Fruit fly (Drosophila melanogaster) Kc167 (cell line): Measurements from ENCODE around the gene CG31360.

Experiments
- Myc ChIP-seq: fragments of >200 bp; optimal IDR thresholded peaks from 2 replicates; lab custom pipeline; 2017; ENCODE audit warnings: missing external identifiers
- Sin3A ChIP-seq: fragments of >200 bp; optimal IDR thresholded peaks from 2 replicates; lab custom pipeline; 2018; ENCODE audit warnings: missing external identifiers
- h ChIP-seq: fragments of >200 bp; optimal IDR thresholded peaks from 3 replicates; lab custom pipeline; 2018; ENCODE audit warnings: missing external identifiers
- insv ChIP-seq: fragments of >200 bp; optimal IDR thresholded peaks from 3 replicates; lab custom pipeline; 2018; ENCODE audit warnings: missing external identifiers
- psq ChIP-seq: fragments of >200 bp; optimal IDR thresholded peaks from 2 replicates; lab custom pipeline; 2017; ENCODE audit warnings: missing external identifiers
- ttk ChIP-seq: sonication (Bioruptor generic); optimal IDR thresholded peaks from 2 replicates; lab custom pipeline; 2017; ENCODE audit warnings: missing external identifiers

The CG31360 gene

DNA sequence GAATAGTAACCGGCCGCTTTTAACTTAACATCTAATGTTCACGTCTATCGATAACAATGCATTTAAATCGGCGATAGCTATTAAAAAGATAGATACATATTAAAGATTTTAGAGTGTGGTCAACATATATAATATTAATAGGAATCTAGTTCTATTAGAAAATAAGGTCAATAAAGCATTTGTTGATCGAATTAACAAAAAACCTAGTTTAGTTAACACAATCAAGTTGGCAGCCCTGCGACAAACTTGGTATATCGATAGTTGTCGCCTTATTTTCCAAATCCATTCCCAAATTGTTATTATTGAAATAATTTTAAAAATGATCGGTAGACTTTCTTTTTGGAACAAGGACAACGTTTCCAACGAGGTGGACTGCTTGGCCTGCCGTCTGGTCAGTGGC lies at the start of gene CG31360, which contains the start of gene CG31251:
Gene CG31360, plus strand, starts transcription at position 244 of the 400 bp plus-strand sequence.
Gene CG31251, minus strand, starts transcription at position 62 of the 400 bp plus-strand sequence.
- no peak for TF ChIP-seq ttk (lab: Kevin White, UChicago)
- TF ChIP-seq h (lab: Kevin White, UChicago) = no peak
- TF ChIP-seq Sin3A = no peak
- TF ChIP-seq psq = no peak
- TF ChIP-seq Myc = no peak
- TF ChIP-seq insv (lab: Kevin White, UChicago) = no peak

DNA sequence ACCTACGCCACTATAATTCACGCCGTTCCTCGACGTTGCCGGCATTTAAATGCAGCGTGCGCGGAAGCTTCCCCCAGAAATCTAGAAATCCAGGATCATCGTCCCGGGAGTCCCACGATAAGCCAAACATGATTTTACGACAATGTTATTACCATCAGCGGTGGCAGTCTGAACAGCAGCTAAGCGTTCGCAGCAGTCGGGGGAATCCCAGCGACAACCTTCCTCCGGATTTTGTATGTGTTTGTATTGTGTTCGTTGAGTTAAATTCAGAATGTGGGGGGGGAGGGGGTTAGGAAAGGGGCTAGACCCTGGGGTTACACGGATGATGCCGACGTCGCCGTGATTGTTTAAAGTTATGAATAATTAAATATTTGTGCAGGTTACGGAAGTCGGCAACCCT lies 40.9 kb upstream of the CG31360 start:
- no peak for TF ChIP-seq ttk (lab: Kevin White, UChicago)
- TF ChIP-seq insv (lab: Kevin White, UChicago) = no peak
- TF ChIP-seq psq = no peak
- no peak for TF ChIP-seq Myc
- TF ChIP-seq h (lab: Kevin White, UChicago) = no peak
- no peak for TF ChIP-seq Sin3A

DNA sequence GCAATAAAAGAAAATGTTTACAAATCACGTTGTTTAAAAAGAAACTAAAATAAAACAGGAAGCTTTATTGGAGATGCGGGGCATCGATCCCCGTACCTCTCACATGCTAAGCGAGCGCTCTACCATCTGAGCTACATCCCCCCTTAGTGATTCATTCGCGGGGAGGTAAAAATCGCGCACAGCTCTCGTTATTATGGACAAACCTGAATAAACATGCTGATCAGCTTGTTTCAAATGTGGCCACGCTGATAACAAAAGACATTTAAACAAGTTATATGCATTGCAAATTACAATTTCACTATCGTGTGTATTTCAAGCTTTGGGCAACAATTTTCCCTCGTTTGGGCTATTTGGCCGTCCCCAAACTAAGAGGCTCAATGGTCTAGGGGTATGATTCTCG lies 39.7 kb upstream of the CG31360 start:
- TF ChIP-seq h (lab: Kevin White, UChicago) (no peak), ttk (lab: Kevin White, UChicago) (no peak), Myc (no peak), Sin3A (no peak)

DNA sequence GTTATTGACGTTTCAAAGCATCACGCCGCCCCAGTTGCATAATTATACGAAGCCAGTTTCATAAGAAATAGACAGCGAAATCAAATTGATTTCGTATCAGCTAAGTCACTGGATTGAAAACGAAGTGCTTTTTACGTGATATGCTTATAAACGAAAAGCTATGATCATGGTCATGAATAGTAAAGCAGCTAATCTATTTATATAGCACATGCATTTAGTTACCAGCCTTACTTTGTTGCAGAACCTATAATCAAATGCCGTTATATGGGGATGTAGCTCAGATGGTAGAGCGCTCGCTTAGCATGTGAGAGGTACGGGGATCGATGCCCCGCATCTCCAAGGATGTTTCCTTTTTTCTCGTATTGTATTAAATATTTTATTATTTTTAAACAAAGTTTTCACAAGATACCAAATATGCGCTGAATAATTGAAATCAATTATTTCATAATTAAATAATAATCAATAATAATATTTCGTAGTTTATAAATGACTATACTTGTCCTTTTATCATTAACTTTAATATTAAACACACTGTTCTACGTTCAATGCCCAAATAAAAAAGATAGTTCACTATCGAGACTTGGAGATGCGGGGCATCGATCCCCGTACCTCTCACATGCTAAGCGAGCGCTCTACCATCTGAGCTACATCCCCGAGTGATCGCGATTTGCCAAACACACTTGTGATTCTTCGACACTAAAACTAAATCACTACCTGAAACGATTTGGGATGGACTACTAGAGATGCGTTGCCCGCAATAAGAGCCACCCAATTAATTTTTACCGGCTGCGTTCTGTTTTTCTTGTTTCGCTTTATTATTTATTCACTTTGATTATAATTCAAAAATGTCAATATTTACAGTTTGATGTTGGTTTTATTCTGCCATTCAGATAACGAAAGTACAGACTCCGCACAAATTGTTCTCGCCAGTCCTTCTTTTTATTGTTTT lies 38.5 kb upstream of the CG31360 start:
- TF ChIP-seq Myc (no peak), Sin3A (no peak)

DNA sequence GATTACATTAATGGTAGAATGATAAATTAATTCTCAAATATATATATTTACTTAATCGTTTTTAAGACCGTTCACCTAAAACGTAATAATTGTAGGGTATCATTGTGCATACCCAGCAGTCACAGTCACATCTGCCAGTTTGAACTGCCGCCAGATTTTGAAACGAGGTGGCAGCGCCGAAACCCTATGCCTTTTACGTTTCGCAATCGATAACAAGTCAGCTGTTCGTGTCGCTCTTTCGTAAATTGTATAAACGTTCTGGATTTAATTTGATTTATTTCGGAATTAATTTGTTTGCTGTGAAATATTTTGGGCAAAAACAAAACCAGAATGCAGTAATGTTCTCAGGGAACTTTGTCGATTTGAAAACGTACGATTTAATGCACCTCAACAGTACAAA lies 37.5 kb upstream of the CG31360 start, which contains the start of gene CG14322:
Gene CG14322, plus strand, starts transcription at position 236 of the 400 bp plus-strand sequence.
- TF ChIP-seq Myc (no peak), insv (lab: Kevin White, UChicago) (no peak), Sin3A (no peak), psq (no peak), h (lab: Kevin White, UChicago) (no peak), ttk (lab: Kevin White, UChicago) (no peak)

DNA sequence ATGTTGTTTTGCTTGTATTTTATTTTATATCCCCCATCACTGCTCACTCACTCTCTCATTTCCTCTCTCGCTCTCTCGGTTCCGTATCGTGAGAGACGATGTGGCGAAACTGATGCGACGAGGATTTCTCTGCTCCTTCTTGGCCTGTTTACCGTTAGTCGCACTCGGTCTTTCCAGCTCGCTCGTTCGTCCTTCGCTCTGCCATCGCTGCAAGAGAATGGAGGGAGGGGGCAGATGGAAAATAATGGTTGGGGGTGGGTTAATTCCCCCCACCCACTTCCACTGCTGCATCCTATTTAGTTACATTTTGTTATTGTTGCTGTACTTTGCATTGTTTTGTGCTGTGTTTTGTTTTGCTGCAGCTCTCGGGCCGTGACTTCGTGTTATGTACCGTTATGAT lies 31.0 kb upstream of the CG31360 start:
- TF ChIP-seq insv (lab: Kevin White, UChicago) (no peak), Sin3A (no peak), Myc (no peak), h (lab: Kevin White, UChicago) (no peak), ttk (lab: Kevin White, UChicago) (no peak), psq (no peak)

DNA sequence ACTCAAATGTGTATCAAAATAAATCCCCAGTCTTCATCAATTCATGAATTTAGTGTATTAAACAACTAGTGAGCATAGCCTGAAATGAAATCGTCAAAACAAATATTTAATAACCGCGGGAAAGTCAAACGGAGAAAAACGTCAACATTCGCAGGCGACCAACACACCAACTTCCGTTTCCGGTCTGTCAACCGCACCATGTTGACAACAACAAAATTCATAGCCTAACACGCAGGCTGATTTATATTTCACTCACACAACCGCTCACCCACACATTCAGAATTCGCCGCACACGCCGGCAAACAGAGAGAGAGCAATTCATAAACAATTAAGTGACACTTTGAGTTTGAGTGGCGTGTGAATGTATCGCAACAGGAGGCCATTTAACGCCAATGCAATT lies 29.9 kb upstream of the CG31360 start:
- TF ChIP-seq Sin3A (no peak), Myc (no peak), ttk (lab: Kevin White, UChicago) (no peak), h (lab: Kevin White, UChicago) (no peak), psq (no peak), insv (lab: Kevin White, UChicago) (no peak)

DNA sequence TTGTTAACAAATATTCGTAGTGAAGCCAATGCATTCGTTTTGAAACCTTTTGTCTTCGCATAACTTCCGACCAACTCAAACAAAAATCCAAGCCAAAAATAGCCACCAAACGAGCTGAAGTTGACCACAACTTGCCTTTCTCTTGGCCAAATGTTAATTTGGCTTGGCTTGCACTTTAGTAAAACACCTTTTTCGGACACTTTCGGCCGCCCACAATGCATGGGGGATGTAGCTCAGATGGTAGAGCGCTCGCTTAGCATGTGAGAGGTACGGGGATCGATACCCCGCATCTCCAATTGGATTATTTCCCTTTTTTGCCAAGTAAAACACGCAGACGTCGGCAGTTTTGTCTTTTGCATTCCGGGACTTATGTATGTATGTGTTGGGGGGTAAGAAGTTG lies 28.0 kb upstream of the CG31360 start:
- no peak for TF ChIP-seq insv (lab: Kevin White, UChicago)
- TF ChIP-seq h (lab: Kevin White, UChicago) = no peak
- TF ChIP-seq Sin3A = no peak
- no peak for TF ChIP-seq psq
- TF ChIP-seq ttk (lab: Kevin White, UChicago) = no peak
- no peak for TF ChIP-seq Myc

DNA sequence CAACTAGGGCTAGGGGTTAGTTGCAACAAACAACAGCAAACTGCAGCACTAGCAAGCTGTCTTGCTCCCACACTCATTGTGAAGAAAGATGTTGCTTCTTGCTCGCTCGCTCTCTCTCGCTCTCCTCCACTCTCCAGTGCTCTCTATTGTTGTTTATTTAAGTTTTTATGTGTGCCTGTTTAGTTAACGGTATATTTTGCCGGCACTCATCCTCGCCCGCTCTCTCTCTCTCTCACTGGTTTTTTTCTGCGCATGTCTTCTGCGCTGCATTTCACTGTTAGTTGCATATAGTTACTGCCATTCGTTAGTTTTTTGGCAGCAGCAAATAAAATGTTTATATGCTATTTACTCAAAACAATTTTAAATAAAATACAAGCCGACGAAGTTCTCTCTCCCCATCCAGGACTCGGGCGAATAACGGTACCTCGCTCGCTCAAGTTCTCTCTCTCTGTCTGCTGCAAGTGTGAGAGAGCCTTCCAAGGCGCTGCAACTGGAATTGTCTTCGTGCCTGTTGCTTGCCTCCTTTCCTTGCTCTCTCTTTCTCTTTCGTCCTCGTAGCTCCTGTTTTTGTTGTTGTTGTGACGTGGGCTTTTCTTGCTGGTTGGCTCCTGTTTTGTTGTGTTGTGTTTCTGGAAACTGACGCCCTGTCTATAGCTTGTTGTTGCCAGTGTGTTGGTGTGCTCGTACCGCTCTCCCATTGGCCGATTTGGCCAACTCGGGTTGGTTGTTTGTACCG lies 18.7 kb upstream of the CG31360 start:
- TF ChIP-seq Myc (no peak), insv (lab: Kevin White, UChicago) (no peak), h (lab: Kevin White, UChicago) (no peak), psq (no peak), ttk (lab: Kevin White, UChicago) (no peak), Sin3A (no peak)

DNA sequence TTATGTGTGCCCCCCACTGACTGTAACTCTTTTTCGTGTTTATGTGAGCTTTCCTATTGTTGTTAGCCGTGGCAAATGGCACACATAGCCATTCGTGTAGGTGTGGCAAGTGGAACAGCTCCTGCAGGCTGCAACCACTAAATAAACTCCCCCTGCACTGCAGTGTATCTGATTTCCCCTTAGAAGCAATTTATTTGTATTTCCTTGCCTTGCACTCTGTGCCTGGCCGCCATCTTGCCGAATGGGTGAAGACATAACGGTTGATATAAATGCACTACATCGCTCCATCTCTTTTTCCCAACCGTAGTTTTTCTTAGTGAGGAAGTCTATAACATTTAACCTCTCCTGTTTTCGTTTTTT lies 18.1 kb upstream of the CG31360 start:
- TF ChIP-seq h (lab: Kevin White, UChicago) (no peak), Myc (no peak), psq (no peak), ttk (lab: Kevin White, UChicago) (no peak), insv (lab: Kevin White, UChicago) (no peak), Sin3A (no peak)

DNA sequence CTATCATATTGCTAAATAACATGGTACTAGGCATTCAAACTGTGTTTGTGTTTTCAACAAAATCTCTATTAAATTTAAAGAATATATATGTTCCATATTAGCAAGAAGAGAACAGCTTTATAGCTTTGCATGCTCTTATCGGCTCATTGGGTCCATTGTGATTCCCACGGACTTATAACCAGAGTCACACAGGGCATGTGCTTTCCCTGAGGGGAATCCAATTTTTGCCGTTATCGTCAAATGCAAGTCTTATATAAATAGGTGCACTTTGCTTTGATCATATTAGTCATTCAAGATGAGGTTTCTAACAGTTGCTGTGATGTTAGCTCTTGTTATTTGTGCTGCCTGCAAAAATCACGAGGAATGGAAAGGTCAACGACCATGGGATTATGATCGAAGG lies 17.6 kb upstream of the CG31360 start, which contains the start of gene CG45045:
Gene CG45045, plus strand, starts transcription at position 294 of the 400 bp plus-strand sequence.
- no peak for TF ChIP-seq h (lab: Kevin White, UChicago)
- TF ChIP-seq Sin3A = no peak
- no peak for TF ChIP-seq Myc
- no peak for TF ChIP-seq insv (lab: Kevin White, UChicago)
- TF ChIP-seq psq = no peak
- TF ChIP-seq ttk (lab: Kevin White, UChicago) = no peak

DNA sequence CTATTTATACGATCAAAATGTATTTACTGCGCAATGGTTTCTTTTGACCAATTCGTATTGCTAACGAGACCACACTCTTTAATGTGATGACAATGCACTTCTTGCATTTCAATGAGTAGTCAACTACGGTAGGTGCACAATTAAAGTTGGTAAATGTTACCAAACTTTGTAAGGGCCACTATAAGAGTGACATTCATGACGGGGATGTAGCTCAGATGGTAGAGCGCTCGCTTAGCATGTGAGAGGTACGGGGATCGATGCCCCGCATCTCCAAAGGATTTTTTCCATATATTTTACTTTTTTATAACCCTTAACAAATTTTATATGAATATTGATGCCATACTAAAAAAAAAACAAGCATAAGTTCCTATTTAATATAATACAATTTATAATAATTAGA lies 16.9 kb upstream of the CG31360 start:
- TF ChIP-seq ttk (lab: Kevin White, UChicago) = no peak
- TF ChIP-seq Sin3A = no peak
- no peak for TF ChIP-seq psq
- no peak for TF ChIP-seq h (lab: Kevin White, UChicago)
